Worm (Caenorhabditis elegans) whole organism, mixed stage, embryonic: ENCODE results near the gene srx-73.

Experiments
- blmp-1 ChIP-seq: fragments of 150-350 bp; optimal IDR thresholded peaks from 2 replicates; lab custom pipeline; 2014; ENCODE audit warnings: missing biosample characterization, missing genetic modification characterization
- ces-1 ChIP-seq: fragments of 150-350 bp; optimal IDR thresholded peaks from 2 replicates; lab custom pipeline; 2014; ENCODE audit warnings: missing biosample characterization, missing genetic modification reagents, missing genetic modification characterization
- lin-13 ChIP-seq: fragments of 150-350 bp; optimal IDR thresholded peaks from 2 replicates; lab custom pipeline; 2014; ENCODE audit warnings: missing biosample characterization, missing genetic modification characterization
- nhr-237 ChIP-seq: fragments of 150-350 bp; optimal IDR thresholded peaks from 2 replicates; lab custom pipeline; 2014; ENCODE audit warnings: missing biosample characterization, missing genetic modification characterization
- pha-4 ChIP-seq: fragments of 150-350 bp; optimal IDR thresholded peaks from 2 replicates; lab custom pipeline; 2018; ENCODE audit warnings: missing biosample characterization, missing genetic modification reagents, missing genetic modification characterization

DNA sequence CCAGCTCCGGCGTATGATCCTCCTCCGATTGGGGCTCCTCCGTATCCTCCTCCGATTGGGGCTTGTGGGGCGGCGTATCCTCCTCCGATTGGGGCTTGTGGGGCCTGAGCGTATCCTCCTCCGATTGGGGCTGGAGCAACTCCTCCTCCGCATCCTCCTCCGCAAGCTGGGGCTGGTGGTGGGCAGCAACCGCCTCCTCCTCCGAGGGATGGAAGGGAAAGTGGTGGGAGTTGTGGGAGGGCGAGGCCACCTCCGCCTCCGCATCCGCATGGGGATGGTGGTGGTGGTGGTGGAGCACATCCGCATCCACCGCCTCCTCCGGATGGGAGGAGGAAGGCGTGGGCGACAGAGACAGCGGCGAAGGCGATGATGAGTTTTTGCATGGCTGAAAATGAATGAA, 17.7 kb downstream of the srx-73 start, which contains the start of gene F41F3.3:
- TF ChIP-seq ces-1 (GFP tag; lab: Kevin White, UChicago) = no peak
- no peak for TF ChIP-seq blmp-1 (tag; lab: Kevin White, UChicago)
- no peak for TF ChIP-seq nhr-237 (tag; lab: Kevin White, UChicago)
- TF ChIP-seq lin-13 = no peak
- no peak for TF ChIP-seq pha-4 (tag; lab: Kevin White, UChicago)
